Worm (Caenorhabditis elegans) whole organism, L1 larva: ENCODE measurements around the gene glod-4.

Experiments
- C04F5.9 ChIP-seq: sonication (generic microtip); optimal IDR thresholded peaks from 2 replicates; lab custom pipeline; 2016; ENCODE audit warnings: missing genetic modification characterization, missing compliant biosample characterization
- C16A3.4 ChIP-seq: fragments of 150-350 bp; optimal IDR thresholded peaks from 2 replicates; lab custom pipeline; 2014; ENCODE audit warnings: missing biosample characterization, missing genetic modification characterization
- F16B12.6 ChIP-seq: fragments of 150-350 bp; optimal IDR thresholded peaks from 2 replicates; lab custom pipeline; 2014; ENCODE audit warnings: missing biosample characterization, missing genetic modification characterization
- Y116A8C.19 ChIP-seq: sonication (generic microtip); optimal IDR thresholded peaks from 2 replicates; lab custom pipeline; 2016; ENCODE audit warnings: missing compliant biosample characterization, missing genetic modification characterization, borderline replicate concordance
- aly-2 ChIP-seq: fragments of 150-350 bp; optimal IDR thresholded peaks from 2 replicates; lab custom pipeline; 2014; ENCODE audit warnings: missing biosample characterization, missing genetic modification characterization
- blmp-1 ChIP-seq: fragments of 150-350 bp; optimal IDR thresholded peaks from 2 replicates; lab custom pipeline; 2014; ENCODE audit warnings: missing biosample characterization, missing genetic modification characterization
- ceh-63 ChIP-seq: fragments of 200-800 bp; sonication (Bioruptor generic); optimal IDR thresholded peaks from 2 replicates; lab custom pipeline; 2018; ENCODE audit warnings: mild to moderate bottlenecking, missing genetic modification characterization, missing compliant biosample characterization
- ceh-8 ChIP-seq: fragments of 200-800 bp; sonication (Bioruptor generic); optimal IDR thresholded peaks from 2 replicates; lab custom pipeline; 2018; ENCODE audit warnings: mild to moderate bottlenecking, missing genetic modification characterization, moderate library complexity, missing compliant biosample characterization
- ceh-82 ChIP-seq, 3 experiments: fragments of 150-350 bp in 1 of 3; sonication (generic microtip) in 2 of 3; optimal IDR thresholded peaks; 2 replicates each; lab custom pipeline; 2014 to 2017; ENCODE audit warnings: missing biosample characterization in 3 of 3, missing genetic modification characterization in 3 of 3
- ceh-90 ChIP-seq: sonication (generic microtip); optimal IDR thresholded peaks from 2 replicates; lab custom pipeline; 2016; ENCODE audit warnings: missing genetic modification characterization, missing compliant biosample characterization
- dsc-1 ChIP-seq: sonication (generic microtip); optimal IDR thresholded peaks from 2 replicates; lab custom pipeline; 2016; ENCODE audit warnings: mild to moderate bottlenecking, missing genetic modification characterization, missing compliant biosample characterization
- egl-27 ChIP-seq, 2 experiments: fragments of 150-350 bp in 1 of 2; sonication (generic microtip); optimal IDR thresholded peaks; 3 replicates each; lab custom pipeline; 2017 to 2018; ENCODE audit warnings: missing biosample characterization in 2 of 2, missing genetic modification characterization in 2 of 2, missing genetic modification reagents in 2 of 2
- elt-2 ChIP-seq: sonication (generic microtip); optimal IDR thresholded peaks from 2 replicates; lab custom pipeline; 2016; ENCODE audit warnings: missing genetic modification characterization, mild to moderate bottlenecking, inconsistent platforms, missing compliant biosample characterization, missing genetic modification reagents
- elt-3 ChIP-seq, 6 experiments: fragments of 150-350 bp in 1 of 6; sonication (generic microtip); optimal IDR thresholded peaks; 2 replicates each; lab custom pipeline; 2017 to 2018; ENCODE audit warnings: missing biosample characterization in 6 of 6, missing genetic modification characterization in 6 of 6, inconsistent platforms in 1 of 6
- ets-5 ChIP-seq: fragments of 200-800 bp; sonication (Bioruptor generic); IDR thresholded peaks from 2 replicates; pipeline ENCODE4 v1.3.6; 2022; ENCODE audit warnings: missing genetic modification characterization, missing compliant biosample characterization
- fkh-4 ChIP-seq: sonication (generic microtip); optimal IDR thresholded peaks from 2 replicates; lab custom pipeline; 2016; ENCODE audit warnings: missing compliant biosample characterization, missing genetic modification characterization, borderline replicate concordance
- fkh-8 ChIP-seq: sonication (generic microtip); optimal IDR thresholded peaks from 2 replicates; lab custom pipeline; 2016; ENCODE audit warnings: mild to moderate bottlenecking, missing genetic modification characterization, missing compliant biosample characterization
- fos-1 ChIP-seq: fragments of 150-350 bp; optimal IDR thresholded peaks from 2 replicates; lab custom pipeline; 2014; ENCODE audit warnings: missing biosample characterization, missing genetic modification characterization
- grh-1 ChIP-seq: fragments of 200-800 bp; sonication (Bioruptor generic); IDR thresholded peaks from 2 replicates; pipeline ENCODE4 v1.3.6; 2022; ENCODE audit warnings: missing genetic modification reagents, missing genetic modification characterization, missing compliant biosample characterization
- hlh-17 ChIP-seq: fragments of 200-800 bp; sonication (Bioruptor generic); optimal IDR thresholded peaks from 2 replicates; lab custom pipeline; 2018; ENCODE audit warnings: missing genetic modification characterization, mild to moderate bottlenecking, missing compliant biosample characterization, moderate library complexity, borderline replicate concordance
- irx-1 ChIP-seq: sonication (generic microtip); optimal IDR thresholded peaks from 2 replicates; lab custom pipeline; 2016; ENCODE audit warnings: missing genetic modification characterization, missing compliant biosample characterization
- isw-1 ChIP-seq: fragments of 200-800 bp; sonication (Bioruptor generic); IDR thresholded peaks from 2 replicates; pipeline ENCODE4 v1.3.6; 2022; ENCODE audit warnings: missing genetic modification characterization, missing compliant biosample characterization
- jun-1 ChIP-seq: fragments of 150-350 bp; optimal IDR thresholded peaks from 2 replicates; lab custom pipeline; 2014; ENCODE audit warnings: missing biosample characterization, missing genetic modification reagents, missing genetic modification characterization
- lin-13 ChIP-seq: fragments of 150-350 bp; optimal IDR thresholded peaks from 2 replicates; lab custom pipeline; 2014; ENCODE audit warnings: missing biosample characterization, missing genetic modification reagents, missing genetic modification characterization
- lin-35 ChIP-seq, 2 experiments: fragments of 150-350 bp; optimal IDR thresholded peaks; 2 replicates each; lab custom pipeline; 2014; ENCODE audit warnings: missing biosample characterization in 2 of 2, missing genetic modification characterization in 2 of 2, missing genetic modification reagents in 2 of 2
- lin-39 ChIP-seq: fragments of 150-350 bp; optimal IDR thresholded peaks from 2 replicates; lab custom pipeline; 2014; ENCODE audit warnings: missing biosample characterization, missing genetic modification reagents, missing genetic modification characterization
- lir-3 ChIP-seq: sonication (generic microtip); optimal IDR thresholded peaks from 2 replicates; lab custom pipeline; 2016; ENCODE audit warnings: mild to moderate bottlenecking, missing genetic modification characterization, moderate library complexity, missing compliant biosample characterization; ENCODE audit not compliant: poor library complexity
- lsy-2 ChIP-seq, 2 experiments: fragments of 150-350 bp; optimal IDR thresholded peaks; 2 replicates each; lab custom pipeline; 2014; ENCODE audit warnings: missing biosample characterization in 2 of 2, missing genetic modification characterization in 2 of 2
- mef-2 ChIP-seq: fragments of 150-350 bp; optimal IDR thresholded peaks from 2 replicates; lab custom pipeline; 2014; ENCODE audit warnings: missing biosample characterization, missing genetic modification characterization
- mep-1 ChIP-seq: fragments of 150-350 bp; optimal IDR thresholded peaks from 2 replicates; lab custom pipeline; 2014; ENCODE audit warnings: missing biosample characterization, missing genetic modification characterization
- nhr-12 ChIP-seq: sonication (generic microtip); optimal IDR thresholded peaks from 2 replicates; lab custom pipeline; 2017; ENCODE audit warnings: missing biosample characterization, missing genetic modification characterization
- nhr-19 ChIP-seq: fragments of 200-800 bp; sonication (Bioruptor generic); conservative IDR thresholded peaks from 2 replicates; pipeline ENCODE4 v1.3.6; 2022; ENCODE audit warnings: missing genetic modification characterization, missing compliant biosample characterization
- nhr-20 ChIP-seq: sonication (generic microtip); optimal IDR thresholded peaks from 2 replicates; lab custom pipeline; 2016; ENCODE audit warnings: mild to moderate bottlenecking, missing genetic modification characterization, missing compliant biosample characterization
- nhr-28 ChIP-seq: fragments of 150-350 bp; optimal IDR thresholded peaks from 2 replicates; lab custom pipeline; 2014; ENCODE audit warnings: missing biosample characterization, missing genetic modification characterization
- nhr-71 ChIP-seq: sonication (generic microtip); optimal IDR thresholded peaks from 2 replicates; lab custom pipeline; 2016; ENCODE audit warnings: mild to moderate bottlenecking, missing genetic modification characterization, moderate library complexity, missing compliant biosample characterization
- nhr-77 ChIP-seq: fragments of 150-350 bp; optimal IDR thresholded peaks from 2 replicates; lab custom pipeline; 2014; ENCODE audit warnings: missing biosample characterization, missing genetic modification characterization
- nhr-84 ChIP-seq: sonication (generic microtip); optimal IDR thresholded peaks from 2 replicates; lab custom pipeline; 2017; ENCODE audit warnings: missing biosample characterization, missing genetic modification characterization
- nhr-85 ChIP-seq: sonication (generic microtip); peaks from one replicate; lab custom pipeline; 2016; ENCODE audit warnings: missing genetic modification characterization, inconsistent platforms, missing compliant biosample characterization
- nhr-90 ChIP-seq: sonication (generic microtip); optimal IDR thresholded peaks from 2 replicates; lab custom pipeline; 2016; ENCODE audit warnings: mild to moderate bottlenecking, missing genetic modification characterization, missing compliant biosample characterization; ENCODE audit not compliant: poor library complexity
- skn-1 ChIP-seq: fragments of 150-350 bp; optimal IDR thresholded peaks from 2 replicates; lab custom pipeline; 2014; ENCODE audit warnings: missing biosample characterization, missing genetic modification characterization
- snpc-4 ChIP-seq: fragments of 150-350 bp; optimal IDR thresholded peaks from 2 replicates; lab custom pipeline; 2014; ENCODE audit warnings: missing biosample characterization, missing genetic modification characterization
- snu-23 ChIP-seq: sonication (generic microtip); optimal IDR thresholded peaks from 2 replicates; lab custom pipeline; 2016; ENCODE audit warnings: missing genetic modification characterization, missing compliant biosample characterization
- sptf-1 ChIP-seq: fragments of 150-350 bp; optimal IDR thresholded peaks from 2 replicates; lab custom pipeline; 2014; ENCODE audit warnings: missing biosample characterization, missing genetic modification characterization
- swsn-7 ChIP-seq: sonication (generic microtip); optimal IDR thresholded peaks from 2 replicates; lab custom pipeline; 2016; ENCODE audit warnings: missing genetic modification characterization, missing compliant biosample characterization
- tbx-2 ChIP-seq: sonication (generic microtip); optimal IDR thresholded peaks from 2 replicates; lab custom pipeline; 2016; ENCODE audit warnings: missing genetic modification characterization, missing compliant biosample characterization
- unc-130 ChIP-seq: fragments of 150-350 bp; optimal IDR thresholded peaks from 2 replicates; lab custom pipeline; 2017; ENCODE audit warnings: missing biosample characterization, missing genetic modification characterization, inconsistent platforms
- unc-62 ChIP-seq: fragments of 150-350 bp; optimal IDR thresholded peaks from 2 replicates; lab custom pipeline; 2014; ENCODE audit warnings: missing biosample characterization, missing genetic modification reagents, missing genetic modification characterization
- unc-98 ChIP-seq: fragments of 200-800 bp; sonication (Bioruptor generic); IDR thresholded peaks from 2 replicates; pipeline ENCODE4 v1.3.6; 2022; ENCODE audit warnings: missing genetic modification characterization, missing compliant biosample characterization
- vab-15 ChIP-seq: sonication (generic microtip); optimal IDR thresholded peaks from 2 replicates; lab custom pipeline; 2017; ENCODE audit warnings: missing genotype, mild to moderate bottlenecking, missing genetic modification characterization, missing compliant biosample characterization
- xbp-1 ChIP-seq: sonication (generic microtip); optimal IDR thresholded peaks from 2 replicates; lab custom pipeline; 2016; ENCODE audit warnings: missing genetic modification characterization, missing compliant biosample characterization
- zag-1 ChIP-seq: fragments of 150-350 bp; optimal IDR thresholded peaks from 2 replicates; lab custom pipeline; 2014; ENCODE audit warnings: missing biosample characterization, missing genetic modification characterization
- zip-4 ChIP-seq: fragments of 200-800 bp; sonication (Bioruptor generic); optimal IDR thresholded peaks from 2 replicates; lab custom pipeline; 2018; ENCODE audit warnings: mild to moderate bottlenecking, missing genetic modification characterization, moderate library complexity, missing compliant biosample characterization
- ztf-11 ChIP-seq, 2 experiments: sonication (generic microtip); optimal IDR thresholded peaks; 2 replicates each; lab custom pipeline; 2016 to 2017; ENCODE audit warnings: missing genetic modification characterization in 2 of 2, missing biosample characterization in 1 of 2, missing compliant biosample characterization in 1 of 2

Gene glod-4

ce11 chrIII:4170903-4171377, 17.5 kb downstream of the glod-4 start, which contains the start of the genes rnf-121 and C16C10.4 (continued):
- TF ChIP-seq lir-3 (tag; lab: Kevin White, UChicago) (no peak), unc-62 (GFP tag; lab: Kevin White, UChicago) (no peak), xbp-1 (tag; lab: Kevin White, UChicago) (peak; percentile 82), tbx-2 (tag; lab: Kevin White, UChicago) (peak; percentile 67), Y116A8C.19 (tag; lab: Kevin White, UChicago) (no peak), nhr-19 (peak; percentile 60), nhr-84 (tag; lab: Kevin White, UChicago) (no peak), nhr-20 (tag; lab: Kevin White, UChicago) (peak; percentile 64), lin-39 (tag; lab: Kevin White, UChicago) (peak; percentile 60), F16B12.6 (tag; lab: Kevin White, UChicago) (peak; percentile 38), ceh-8 (no peak), ceh-63 (GFP tag; lab: Kevin White, UChicago) (no peak), egl-27 (tag; optimal IDR thresholded peaks at IDR 0.05; lab: Kevin White, UChicago) (no peak), swsn-7 (tag; lab: Kevin White, UChicago) (peak; percentile 67), skn-1 (tag; lab: Kevin White, UChicago) (peak; percentile 46), nhr-71 (peak; percentile 76), hlh-17 (GFP tag; lab: Kevin White, UChicago) (no peak), lin-13 (GFP tag; lab: Kevin White, UChicago) (no peak), ceh-90 (tag; lab: Kevin White, UChicago) (no peak), lsy-2 (tag; optimal IDR thresholded peaks at IDR 0.05; lab: Kevin White, UChicago) (peak; percentile 69 to 74), unc-130 (peak; percentile 90), vab-15 (tag; lab: Kevin White, UChicago) (no peak), dsc-1 (peak; percentile 78), ets-5 (GFP tag; lab: Robert Waterston, UW) (no peak), elt-3 (tag; optimal IDR thresholded peaks at IDR 0.05; lab: Kevin White, UChicago) (peak in 1 of 6 experiments; percentile 50), mep-1 (tag; lab: Kevin White, UChicago) (peak; percentile 74), sptf-1 (tag; lab: Kevin White, UChicago) (no peak), fos-1 (tag; lab: Kevin White, UChicago) (no peak), C16A3.4 (tag; lab: Kevin White, UChicago) (peak; percentile 58), mef-2 (tag; lab: Kevin White, UChicago) (no peak), unc-98 (GFP tag; lab: Robert Waterston, UW) (no peak), C04F5.9 (tag; lab: Kevin White, UChicago) (peak; percentile 21), ceh-82 (tag; optimal IDR thresholded peaks at IDR 0.05; lab: Kevin White, UChicago) (peak; percentile 26 to 64 (median 34)), jun-1 (peak; percentile 45), nhr-77 (tag; lab: Kevin White, UChicago) (no peak), irx-1 (tag; lab: Kevin White, UChicago) (peak; percentile 58), grh-1 (GFP tag; lab: Robert Waterston, UW) (peak; percentile 47), elt-2 (tag; lab: Kevin White, UChicago) (peak; percentile 28), nhr-90 (tag; lab: Kevin White, UChicago) (peak; percentile 79), nhr-85 (peak; percentile 81), aly-2 (peak; percentile 67), lin-35 (GFP tag; optimal IDR thresholded peaks at IDR 0.05; lab: Kevin White, UChicago) (peak in 1 of 2 experiments; percentile 72), fkh-4 (tag; lab: Kevin White, UChicago) (no peak), nhr-12 (no peak), nhr-28 (tag; lab: Kevin White, UChicago) (no peak), zip-4 (GFP tag; lab: Kevin White, UChicago) (no peak), zag-1 (tag; lab: Kevin White, UChicago) (no peak), blmp-1 (no peak), snpc-4 (tag; lab: Kevin White, UChicago) (peak; percentile 75), snu-23 (GFP tag; lab: Kevin White, UChicago) (peak; percentile 75), ztf-11 (tag; optimal IDR thresholded peaks at IDR 0.05; lab: Kevin White, UChicago) (peak in 1 of 2 experiments; percentile 74), fkh-8 (tag; lab: Kevin White, UChicago) (peak; percentile 40), isw-1 (GFP tag; lab: Robert Waterston, UW) (peak; percentile 35; the same call in 1 of the 2 replicates)
